Worm (Caenorhabditis elegans) whole organism, L2 larva: ENCODE measurements around the gene Y23B4A.1.

ENCODE experiments used
- R02D3.7 ChIP-seq: fragments of 150-350 bp; optimal IDR thresholded peaks from 2 replicates; lab custom pipeline; 2014; ENCODE audit warnings: missing biosample characterization, missing genetic modification characterization
- Y55F3AM.14 ChIP-seq: fragments of 200-800 bp; sonication (Bioruptor generic); optimal IDR thresholded peaks from 2 replicates; lab custom pipeline; 2018; ENCODE audit warnings: mild to moderate bottlenecking, missing genetic modification characterization, missing compliant biosample characterization
- ZK546.5 ChIP-seq: sonication (generic microtip); optimal IDR thresholded peaks from 2 replicates; lab custom pipeline; 2017; ENCODE audit warnings: missing biosample characterization, missing genetic modification characterization
- alr-1 ChIP-seq: fragments of 150-350 bp; optimal IDR thresholded peaks from 2 replicates; lab custom pipeline; 2014; ENCODE audit warnings: missing biosample characterization, missing genetic modification characterization
- aly-2 ChIP-seq: fragments of 150-350 bp; optimal IDR thresholded peaks from 2 replicates; lab custom pipeline; 2014; ENCODE audit warnings: missing biosample characterization, missing genetic modification characterization
- ama-1 ChIP-seq: fragments of 150-350 bp; optimal IDR thresholded peaks from 2 replicates; lab custom pipeline; 2018; ENCODE audit warnings: inconsistent platforms
- blmp-1 ChIP-seq: sonication (generic microtip); optimal IDR thresholded peaks from 2 replicates; lab custom pipeline; 2017; ENCODE audit warnings: missing genetic modification characterization, mild to moderate bottlenecking, missing compliant biosample characterization, antibody characterized with exemption, moderate library complexity; ENCODE audit not compliant: insufficient read depth
- ceh-16 ChIP-seq: fragments of 150-350 bp; optimal IDR thresholded peaks from 2 replicates; lab custom pipeline; 2014; ENCODE audit warnings: missing biosample characterization, missing genetic modification characterization
- ceh-82 ChIP-seq: fragments of 150-350 bp; optimal IDR thresholded peaks from 2 replicates; lab custom pipeline; 2014; ENCODE audit warnings: missing biosample characterization, missing genetic modification characterization
- crh-2 ChIP-seq: sonication (generic microtip); optimal IDR thresholded peaks from 2 replicates; lab custom pipeline; 2017; ENCODE audit warnings: missing biosample characterization, missing genetic modification characterization
- egl-27 ChIP-seq: sonication (generic microtip); optimal IDR thresholded peaks from 3 replicates; lab custom pipeline; 2017; ENCODE audit warnings: missing biosample characterization, missing genetic modification reagents, missing genetic modification characterization
- elt-1 ChIP-seq: fragments of 150-350 bp; optimal IDR thresholded peaks from 2 replicates; lab custom pipeline; 2014; ENCODE audit warnings: missing biosample characterization, missing genetic modification characterization
- elt-3 ChIP-seq: sonication (generic microtip); optimal IDR thresholded peaks from 2 replicates; lab custom pipeline; 2017; ENCODE audit warnings: missing biosample characterization, missing genetic modification characterization
- fos-1 ChIP-seq: fragments of 150-350 bp; optimal IDR thresholded peaks from 2 replicates; lab custom pipeline; 2014; ENCODE audit warnings: missing biosample characterization, missing genetic modification characterization
- gmeb-1 ChIP-seq: fragments of 150-350 bp; optimal IDR thresholded peaks from 2 replicates; lab custom pipeline; 2014; ENCODE audit warnings: missing biosample characterization, missing genetic modification characterization
- lin-11 ChIP-seq: fragments of 150-350 bp; sonication (generic microtip); optimal IDR thresholded peaks from 2 replicates; lab custom pipeline; 2014; ENCODE audit warnings: missing biosample characterization, missing genetic modification characterization, inconsistent platforms, mixed read lengths
- lin-13 ChIP-seq: fragments of 150-350 bp; optimal IDR thresholded peaks from 2 replicates; lab custom pipeline; 2014; ENCODE audit warnings: missing biosample characterization, missing genetic modification reagents, missing genetic modification characterization
- lin-39 ChIP-seq: fragments of 150-350 bp; optimal IDR thresholded peaks from 2 replicates; lab custom pipeline; 2014; ENCODE audit warnings: missing biosample characterization, missing genetic modification reagents, missing genetic modification characterization
- lsy-2 ChIP-seq, 2 experiments: fragments of 150-350 bp in 1 of 2; sonication (generic microtip) in 1 of 2; optimal IDR thresholded peaks; 2 replicates each; lab custom pipeline; 2014 to 2017; ENCODE audit warnings: missing biosample characterization in 2 of 2, missing genetic modification characterization in 2 of 2
- mab-5 ChIP-seq: fragments of 150-350 bp; optimal IDR thresholded peaks from 2 replicates; lab custom pipeline; 2014; ENCODE audit warnings: missing biosample characterization, missing genetic modification characterization
- nhr-10 ChIP-seq: sonication (generic microtip); optimal IDR thresholded peaks from 2 replicates; lab custom pipeline; 2017; ENCODE audit warnings: missing biosample characterization, missing genetic modification characterization
- nhr-11 ChIP-seq: fragments of 150-350 bp; optimal IDR thresholded peaks from 2 replicates; lab custom pipeline; 2014; ENCODE audit warnings: missing biosample characterization, missing genetic modification characterization
- nhr-12 ChIP-seq: fragments of 150-350 bp; optimal IDR thresholded peaks from 2 replicates; lab custom pipeline; 2014; ENCODE audit warnings: missing biosample characterization, missing genetic modification characterization
- nhr-129 ChIP-seq: fragments of 150-350 bp; optimal IDR thresholded peaks from 2 replicates; lab custom pipeline; 2014; ENCODE audit warnings: missing biosample characterization, missing genetic modification characterization
- nhr-23 ChIP-seq: fragments of 150-350 bp; optimal IDR thresholded peaks from 2 replicates; lab custom pipeline; 2014; ENCODE audit warnings: missing biosample characterization, missing genetic modification reagents, missing genetic modification characterization
- nhr-25 ChIP-seq: fragments of 150-350 bp; sonication (generic microtip); optimal IDR thresholded peaks from 3 replicates; lab custom pipeline; 2014; ENCODE audit warnings: missing biosample characterization, missing genetic modification characterization
- nhr-6 ChIP-seq: fragments of 150-350 bp; optimal IDR thresholded peaks from 2 replicates; lab custom pipeline; 2014; ENCODE audit warnings: missing biosample characterization, missing genetic modification characterization
- nhr-77 ChIP-seq: fragments of 150-350 bp; optimal IDR thresholded peaks from 2 replicates; lab custom pipeline; 2014; ENCODE audit warnings: missing biosample characterization, missing genetic modification characterization
- peb-1 ChIP-seq: fragments of 150-350 bp; optimal IDR thresholded peaks from 2 replicates; lab custom pipeline; 2014; ENCODE audit warnings: missing biosample characterization, missing genetic modification characterization
- sem-4 ChIP-seq: fragments of 150-350 bp; optimal IDR thresholded peaks from 2 replicates; lab custom pipeline; 2014; ENCODE audit warnings: missing biosample characterization, missing genetic modification reagents, missing genetic modification characterization
- skn-1 ChIP-seq: sonication (generic microtip); optimal IDR thresholded peaks from 2 replicates; lab custom pipeline; 2017; ENCODE audit warnings: missing biosample characterization, missing genetic modification characterization
- sma-3 ChIP-seq: sonication (generic microtip); optimal IDR thresholded peaks from 2 replicates; lab custom pipeline; 2016; ENCODE audit warnings: missing genetic modification reagents, missing genetic modification characterization, missing compliant biosample characterization
- snpc-4 ChIP-seq: fragments of 150-350 bp; optimal IDR thresholded peaks from 2 replicates; lab custom pipeline; 2014; ENCODE audit warnings: missing biosample characterization, missing genetic modification characterization
- unc-39 ChIP-seq: fragments of 150-350 bp; optimal IDR thresholded peaks from 2 replicates; lab custom pipeline; 2014; ENCODE audit warnings: missing biosample characterization, missing genetic modification characterization
- unc-55 ChIP-seq: fragments of 150-350 bp; sonication (generic microtip); optimal IDR thresholded peaks from 3 replicates; lab custom pipeline; 2014; ENCODE audit warnings: missing biosample characterization, missing genetic modification reagents, missing genetic modification characterization
- unc-62 ChIP-seq: fragments of 150-350 bp; optimal IDR thresholded peaks from 2 replicates; lab custom pipeline; 2014; ENCODE audit warnings: missing biosample characterization, missing genetic modification reagents, missing genetic modification characterization
- zag-1 ChIP-seq: fragments of 150-350 bp; optimal IDR thresholded peaks from 2 replicates; lab custom pipeline; 2014; ENCODE audit warnings: missing biosample characterization, missing genetic modification characterization
- ztf-1 ChIP-seq: fragments of 200-800 bp; sonication (Bioruptor generic); conservative IDR thresholded peaks from 2 replicates; pipeline ENCODE4 v1.3.6; 2022; ENCODE audit warnings: missing genetic modification characterization, missing compliant biosample characterization
- ztf-11 ChIP-seq: sonication (generic microtip); optimal IDR thresholded peaks from 2 replicates; lab custom pipeline; 2017; ENCODE audit warnings: missing biosample characterization, missing genetic modification characterization

The Y23B4A.1 gene

ce11 chrX:5941325-5941724, 24.1 kb upstream of the Y23B4A.1 start:
- TF ChIP-seq mab-5 (tag; lab: Kevin White, UChicago) (no peak), nhr-11 (tag; lab: Kevin White, UChicago) (no peak), zag-1 (tag; lab: Kevin White, UChicago) (no peak), ama-1 (lab: Kevin White, UChicago) (no peak), blmp-1 (tag; lab: Kevin White, UChicago) (no peak), ceh-82 (tag; lab: Kevin White, UChicago) (no peak), unc-62 (GFP tag; lab: Kevin White, UChicago) (no peak), unc-55 (GFP tag; lab: Kevin White, UChicago) (no peak), egl-27 (tag; lab: Kevin White, UChicago) (no peak)

ce11 chrX:5935473-5935872, 18.3 kb upstream of the Y23B4A.1 start, which contains the start of gene C46F4.3:
TSS of gene C46F4.3 (plus strand) at chrX:5935773.
- TF ChIP-seq elt-1: no peak
- no peak for TF ChIP-seq alr-1 (tag; lab: Kevin White, UChicago)
- no peak for TF ChIP-seq lin-11 (tag; lab: Kevin White, UChicago)
- TF ChIP-seq crh-2: no peak
- no peak for TF ChIP-seq ZK546.5
- no peak for TF ChIP-seq fos-1
- TF ChIP-seq unc-62 (GFP tag; lab: Kevin White, UChicago): no peak
- TF ChIP-seq unc-39 (tag; lab: Kevin White, UChicago): no peak
- TF ChIP-seq nhr-129 (tag; lab: Kevin White, UChicago): no peak
- no peak for TF ChIP-seq sem-4
- no peak for TF ChIP-seq aly-2 (tag; lab: Kevin White, UChicago)
- no peak for TF ChIP-seq sma-3
- TF ChIP-seq nhr-10 (tag; lab: Kevin White, UChicago): no peak
- TF ChIP-seq peb-1: no peak
- TF ChIP-seq nhr-11 (tag; lab: Kevin White, UChicago): no peak
- TF ChIP-seq ceh-82 (tag; lab: Kevin White, UChicago): no peak
- no peak for TF ChIP-seq nhr-25 (tag; lab: Kevin White, UChicago)
- TF ChIP-seq, all 48 proteins: peak for 0

ce11 chrX:5932923-5933322, 15.7 kb upstream of the Y23B4A.1 start:
- TF ChIP-seq snpc-4 (tag; lab: Kevin White, UChicago): no peak
- TF ChIP-seq peb-1: no peak
- TF ChIP-seq nhr-77 (tag; lab: Kevin White, UChicago): no peak
- TF ChIP-seq sem-4: no peak
- no peak for TF ChIP-seq nhr-10 (tag; lab: Kevin White, UChicago)
- TF ChIP-seq nhr-12 (tag; lab: Kevin White, UChicago): no peak
- no peak for TF ChIP-seq lsy-2 (tag; optimal IDR thresholded peaks at IDR 0.05; lab: Kevin White, UChicago)
- TF ChIP-seq ztf-11 (tag; lab: Kevin White, UChicago): no peak
- TF ChIP-seq elt-3 (tag; lab: Kevin White, UChicago): no peak
- TF ChIP-seq nhr-6: no peak
- TF ChIP-seq nhr-11 (tag; lab: Kevin White, UChicago): no peak
- no peak for TF ChIP-seq alr-1 (tag; lab: Kevin White, UChicago)
- TF ChIP-seq unc-55 (GFP tag; lab: Kevin White, UChicago): no peak
- TF ChIP-seq lin-39 (tag; lab: Kevin White, UChicago): no peak
- TF ChIP-seq crh-2: no peak
- no peak for TF ChIP-seq skn-1
- no peak for TF ChIP-seq nhr-23 (tag; lab: Kevin White, UChicago)
- TF ChIP-seq aly-2 (tag; lab: Kevin White, UChicago): no peak
- TF ChIP-seq lin-13 (GFP tag; lab: Kevin White, UChicago): no peak

ce11 chrX:5930822-5931221, 13.6 kb upstream of the Y23B4A.1 start, which contains the start of gene egl-6:
TSS of gene egl-6 (plus strand) at chrX:5931122.
- no peak for TF ChIP-seq nhr-77 (tag; lab: Kevin White, UChicago)

ce11 chrX:5923672-5924071, 6.5 kb upstream of the Y23B4A.1 start:
- TF ChIP-seq zag-1 (tag; lab: Kevin White, UChicago) (no peak), aly-2 (tag; lab: Kevin White, UChicago) (no peak), nhr-129 (tag; lab: Kevin White, UChicago) (no peak), ceh-82 (tag; lab: Kevin White, UChicago) (no peak), Y55F3AM.14 (GFP tag; lab: Kevin White, UChicago) (no peak), ztf-1 (GFP tag; lab: Robert Waterston, UW) (no peak), ceh-16 (tag; lab: Kevin White, UChicago) (no peak), sem-4 (no peak), nhr-12 (tag; lab: Kevin White, UChicago) (no peak), ztf-11 (tag; lab: Kevin White, UChicago) (no peak), R02D3.7 (tag; lab: Kevin White, UChicago) (no peak), gmeb-1 (tag; lab: Kevin White, UChicago) (no peak), lin-13 (GFP tag; lab: Kevin White, UChicago) (no peak), nhr-10 (tag; lab: Kevin White, UChicago) (no peak), ama-1 (lab: Kevin White, UChicago) (no peak)
